Worm (Caenorhabditis elegans): ENCODE data around the gene W01G7.4.
A peak's percentile ranks its signal among the peaks of the same experiment; 100 is the strongest.

W01G7.4 gene

DNA sequence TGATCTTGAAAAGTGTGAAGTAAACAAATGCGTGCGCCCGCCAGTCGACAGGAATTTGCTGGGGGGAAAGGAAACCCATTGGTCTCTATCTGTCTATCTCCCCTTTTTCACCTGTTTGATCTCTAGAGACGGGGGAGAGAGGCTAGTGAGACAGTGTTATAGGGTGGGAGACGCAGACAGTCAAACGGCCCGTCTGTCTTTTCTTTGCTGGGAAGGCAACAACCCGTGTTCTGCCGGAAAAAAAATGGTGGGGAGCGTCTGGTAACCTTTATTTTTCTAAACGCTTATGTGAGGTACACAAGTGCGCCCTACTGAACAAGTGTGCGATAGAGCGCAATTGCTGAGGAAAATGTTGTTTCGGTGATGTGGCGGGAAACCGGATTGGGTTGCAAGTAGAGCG lies 10.0 kb upstream of the W01G7.4 start (continued):
- TF ChIP-seq nhr-80 (tag; optimal IDR thresholded peaks at IDR 0.05) (peak; percentile 87), ekl-4 (GFP tag; IDR thresholded peaks at IDR 0.05) (no peak), mes-4 (tag; optimal IDR thresholded peaks at IDR 0.05) (no peak), C06A6.2 (GFP tag; conservative IDR thresholded peaks at IDR 0.05) (0 out of 2 replicates have a peak, but pooled peaks have one; percentile 33), nfyb-1 (GFP tag; IDR thresholded peaks at IDR 0.05) (peak; percentile 69), nfya-1 (tag; optimal IDR thresholded peaks at IDR 0.05; ENCODE audit: borderline replicate concordance, insufficient read depth) (no peak), pbrm-1 (GFP tag; IDR thresholded peaks at IDR 0.05) (0 out of 2 replicates have a peak, but pooled peaks have one; percentile 39), mxl-1 (tag; optimal IDR thresholded peaks at IDR 0.05) (no peak), cebp-1 (GFP tag; IDR thresholded peaks at IDR 0.05) (no peak), cebp-1 (tag; optimal IDR thresholded peaks at IDR 0.05) (peak; percentile 71)

DNA sequence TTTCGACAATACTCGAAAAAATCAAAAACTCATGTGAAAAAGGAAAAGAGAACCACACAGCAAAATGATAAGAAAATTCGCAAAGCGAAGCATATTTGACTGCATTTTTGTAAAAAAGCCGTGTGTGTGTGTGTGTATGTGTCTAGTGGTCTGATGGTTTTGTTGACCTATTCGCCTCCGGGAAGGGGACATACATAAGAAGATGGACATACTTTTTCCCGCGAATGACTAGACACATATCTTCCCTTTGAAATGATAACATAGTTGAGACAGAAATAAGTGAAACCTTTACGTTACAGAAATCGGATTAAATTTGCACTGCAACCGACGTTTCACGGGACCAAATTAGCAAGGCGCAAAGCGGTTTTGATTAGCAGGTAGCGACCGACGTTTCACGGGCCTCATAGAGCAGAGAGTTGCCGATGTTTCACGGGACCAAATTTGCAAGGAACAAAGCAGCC lies 9.0 kb upstream of the W01G7.4 start:
- peak; percentile 50 for TF ChIP-seq nhr-80 (tag; optimal IDR thresholded peaks at IDR 0.05)
- TF ChIP-seq sdz-38 (tag; optimal IDR thresholded peaks at IDR 0.05): no peak
- no peak for TF ChIP-seq tbp1 (GFP tag; optimal IDR thresholded peaks at IDR 0.05)
- no peak for TF ChIP-seq snpc-4 (GFP tag; optimal IDR thresholded peaks at IDR 0.05)
- peak in 3 of 4 experiments; percentile 56 to 77 (median 63) for TF ChIP-seq snpc-4 (tag; optimal IDR thresholded peaks at IDR 0.05)
- no peak for TF ChIP-seq ceh-58 (GFP tag; IDR thresholded peaks at IDR 0.05)
- TF ChIP-seq sptf-2 (GFP tag; optimal IDR thresholded peaks at IDR 0.05): no peak

DNA sequence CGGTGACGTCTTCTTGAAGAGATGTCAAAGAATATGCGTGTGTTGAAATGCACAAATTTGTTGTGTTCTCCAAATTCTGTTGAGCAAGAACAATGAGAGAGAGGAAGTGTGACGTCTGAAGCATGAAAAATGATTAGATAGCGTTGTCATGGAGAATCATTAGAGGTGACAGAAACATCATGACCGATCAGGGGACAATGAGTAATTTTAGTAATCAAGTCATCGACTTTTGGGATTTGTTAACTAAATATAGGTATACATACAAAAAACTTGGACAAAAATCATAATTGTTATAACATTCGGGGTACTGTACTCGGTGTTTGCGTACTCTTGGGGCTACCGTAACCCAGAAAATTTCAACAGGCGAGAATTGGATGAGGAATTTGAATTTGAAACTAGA lies 8.3 kb upstream of the W01G7.4 start, which contains the start of gene daf-5:
TSS of gene daf-5 (minus strand) at position 101 of the 400 bp plus-strand sequence.
- TF ChIP-seq zim-3 (tag; optimal IDR thresholded peaks at IDR 0.05): no peak
- TF ChIP-seq dox-1 (GFP tag; IDR thresholded peaks at IDR 0.05): no peak
- TF ChIP-seq mes-4 (tag; optimal IDR thresholded peaks at IDR 0.05): no peak
- no peak for TF ChIP-seq ets-4 (GFP tag; optimal IDR thresholded peaks at IDR 0.05)
- no peak for TF ChIP-seq hmg-20 (GFP tag; IDR thresholded peaks at IDR 0.05)
- no peak for TF ChIP-seq mel-28 (tag; optimal IDR thresholded peaks at IDR 0.05; ENCODE audit: borderline replicate concordance)
- TF ChIP-seq B0019.2 (GFP tag; conservative IDR thresholded peaks at IDR 0.05): no peak
- no peak for TF ChIP-seq nhr-90 (tag; optimal IDR thresholded peaks at IDR 0.05)
- TF ChIP-seq snpc-4 (GFP tag; optimal IDR thresholded peaks at IDR 0.05): no peak
- no peak for TF ChIP-seq snpc-4 (tag; optimal IDR thresholded peaks at IDR 0.05)
- no peak for TF ChIP-seq C06A6.2 (GFP tag; conservative IDR thresholded peaks at IDR 0.05)
- no peak for TF ChIP-seq Y53F4B.3 (GFP tag; IDR thresholded peaks at IDR 0.05)
- TF ChIP-seq athp-1 (tag; optimal IDR thresholded peaks at IDR 0.05): no peak
- TF ChIP-seq nfya-2 (GFP tag; IDR thresholded peaks at IDR 0.05): no peak
- TF ChIP-seq hrde-1 (tag; optimal IDR thresholded peaks at IDR 0.05; ENCODE audit: borderline replicate concordance): no peak
- no peak for TF ChIP-seq B0261.1 (tag; optimal IDR thresholded peaks at IDR 0.05)
- TF ChIP-seq attf-3 (GFP tag; conservative IDR thresholded peaks at IDR 0.05): no peak

DNA sequence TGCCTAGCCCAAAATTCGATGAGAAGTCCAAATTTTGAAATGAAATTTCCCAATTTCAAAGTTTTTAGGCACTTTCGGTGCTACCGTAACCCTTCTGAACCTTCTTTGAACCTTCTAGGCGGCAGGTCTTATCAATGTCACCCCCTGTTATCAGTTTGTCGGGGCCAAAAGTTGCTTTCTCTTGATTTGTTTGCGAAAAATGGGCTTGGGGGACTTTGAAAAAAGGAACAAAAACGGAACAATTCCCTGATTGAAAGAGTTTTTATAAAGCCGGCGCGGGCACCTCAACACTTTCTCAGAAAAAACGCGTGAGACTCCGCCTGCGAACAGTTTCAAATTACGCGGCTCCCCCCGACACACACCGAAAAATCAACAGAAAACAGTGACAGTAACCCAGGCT lies 7.4 kb upstream of the W01G7.4 start:
- TF ChIP-seq K12H6.12 (tag; optimal IDR thresholded peaks at IDR 0.05): no peak
- TF ChIP-seq nhr-120 (GFP tag; IDR thresholded peaks at IDR 0.05): no peak
- peak; percentile 5 for TF ChIP-seq nhr-80 (tag; optimal IDR thresholded peaks at IDR 0.05)
- no peak for TF ChIP-seq nhr-27 (tag; optimal IDR thresholded peaks at IDR 0.05)
- TF ChIP-seq sdz-38 (tag; optimal IDR thresholded peaks at IDR 0.05): no peak
- no peak for TF ChIP-seq ceh-40 (GFP tag; IDR thresholded peaks at IDR 0.05)
- no peak for TF ChIP-seq lin-40 (tag; optimal IDR thresholded peaks at IDR 0.05)
- TF ChIP-seq ccch-3 (GFP tag; optimal IDR thresholded peaks at IDR 0.05): no peak
